Fruit fly (Drosophila melanogaster) whole organism, larva: ENCODE results near the gene comm3.

Source experiments
- noc ChIP-seq: fragments of 200-800 bp; sonication (Bioruptor generic); optimal IDR thresholded peaks from 3 replicates; lab custom pipeline; 2019; ENCODE audit warnings: missing biosample characterization, mild to moderate bottlenecking, missing genetic modification characterization, moderate library complexity

comm3 gene

dm6 chr3L:15599190-15599589 lies 48.4 kb downstream of the comm3 start:
- TF ChIP-seq noc (tag; lab: Kevin White, UChicago), result no peak

DNA sequence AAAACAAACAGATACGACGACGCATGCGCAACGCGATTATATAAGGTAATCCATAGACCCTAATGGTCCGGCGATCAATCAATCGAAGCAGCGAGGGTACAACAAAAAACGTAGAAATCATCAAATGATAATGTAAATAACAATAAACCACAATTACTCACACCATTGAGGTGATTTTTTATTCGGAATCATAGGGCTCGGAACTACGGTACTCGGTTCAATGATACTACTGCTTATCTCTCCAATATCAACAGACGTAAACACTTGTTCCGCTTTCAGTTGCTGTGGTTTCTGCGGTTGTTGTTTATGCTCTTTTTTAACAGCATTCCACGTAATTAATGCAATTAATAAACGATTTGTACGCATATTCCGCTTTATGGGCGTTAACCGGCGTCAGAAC lies 49.6 kb downstream of the comm3 start:
- TF ChIP-seq noc (tag; lab: Kevin White, UChicago), result peak; percentile 22

DNA sequence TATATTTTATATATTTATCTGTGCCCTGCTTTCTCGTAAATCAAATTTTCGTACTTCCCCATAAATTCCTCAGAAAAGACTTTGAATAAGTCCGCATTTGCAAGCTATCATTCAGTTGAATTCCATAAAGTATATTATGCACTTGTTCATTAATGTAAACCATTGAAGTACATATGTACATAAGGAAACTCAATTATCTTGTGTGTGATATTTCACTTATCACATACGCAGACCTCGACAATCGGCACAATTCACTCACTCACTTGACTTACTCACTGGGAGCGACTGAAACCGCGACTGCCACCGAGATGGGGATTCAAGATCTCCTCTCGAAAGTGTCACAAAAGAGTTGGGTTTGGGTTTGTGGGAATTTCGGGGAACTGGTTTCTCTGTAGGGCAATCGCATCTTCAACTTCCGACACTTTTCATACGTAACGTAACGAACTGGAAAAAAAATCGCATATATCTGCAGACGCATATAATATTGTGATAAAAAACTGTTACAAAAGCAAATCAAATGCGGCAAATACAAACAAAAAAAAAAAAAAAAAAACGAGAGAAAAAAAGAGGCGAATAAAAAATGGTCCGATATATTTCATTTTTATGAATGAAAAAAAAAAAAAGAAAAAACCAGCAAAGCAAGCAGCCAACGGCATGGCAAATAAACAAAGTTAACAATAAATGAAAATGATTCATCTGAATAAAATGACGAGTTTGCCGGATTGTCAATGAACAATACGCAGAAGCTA lies 50.4 kb downstream of the comm3 start:
- TF ChIP-seq noc (tag; lab: Kevin White, UChicago), result no peak

- no peak for TF ChIP-seq noc (tag; lab: Kevin White, UChicago)
Measured at dm6 chr3L:15595980-15596379, 51.6 kb downstream of the comm3 start.

- TF ChIP-seq noc (tag; lab: Kevin White, UChicago), result no peak
Measured at dm6 chr3L:15595175-15595724, 52.3 kb downstream of the comm3 start.

- TF ChIP-seq noc (tag; lab: Kevin White, UChicago), result no peak
Measured at dm6 chr3L:15594093-15594653, 53.4 kb downstream of the comm3 start.

DNA sequence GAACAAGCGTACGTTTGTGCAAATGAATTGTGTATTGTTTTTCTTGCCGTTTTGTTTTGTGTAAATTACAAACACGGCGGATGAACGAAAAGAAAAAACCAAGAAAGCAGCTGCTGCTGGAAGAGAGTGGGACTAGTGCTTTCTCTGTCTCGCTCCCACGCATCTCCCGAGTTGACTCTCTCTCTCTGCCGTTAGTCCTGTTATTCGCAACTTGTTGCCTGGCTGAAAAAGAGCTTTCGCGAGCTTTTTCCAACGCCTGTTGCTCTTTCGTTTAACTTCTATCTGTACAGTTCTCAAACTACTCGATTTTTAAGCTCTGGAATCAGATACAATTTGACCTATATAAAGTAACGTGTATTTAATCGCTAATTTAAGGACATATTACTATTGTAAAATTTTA lies 54.2 kb downstream of the comm3 start:
- no peak for TF ChIP-seq noc (tag; lab: Kevin White, UChicago)

DNA sequence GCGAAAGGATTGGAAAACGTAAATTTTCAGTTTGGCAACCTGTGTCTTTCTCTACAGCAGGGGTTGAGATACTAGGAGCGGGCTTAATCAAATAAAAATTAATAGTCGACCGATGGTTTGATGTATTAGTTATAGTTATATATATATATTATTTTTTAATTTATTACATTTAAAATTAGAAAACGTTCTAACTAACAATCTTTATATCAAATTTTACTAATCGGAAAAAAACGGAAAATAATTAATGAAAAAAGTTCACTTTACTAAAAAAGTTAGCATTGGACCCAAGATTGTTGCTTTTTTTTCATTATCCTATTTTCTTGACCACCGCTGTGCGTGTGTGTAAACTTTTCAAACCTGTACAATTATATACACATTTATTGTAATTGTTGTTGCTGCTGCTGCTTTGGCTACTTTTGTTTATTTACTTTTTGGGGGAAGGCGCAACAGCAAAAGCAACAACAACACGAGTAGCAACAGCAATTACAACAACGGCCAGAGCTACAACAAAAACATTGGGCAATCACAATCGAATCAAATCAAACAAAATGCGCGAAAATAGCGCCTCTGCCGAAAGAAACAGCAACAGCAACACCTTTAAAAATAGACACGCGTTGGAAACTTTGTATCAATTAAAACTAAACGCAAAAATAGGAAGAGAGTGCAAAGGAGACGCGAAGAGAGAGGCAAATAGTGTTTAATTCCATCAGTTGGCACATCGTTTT lies 54.9 kb downstream of the comm3 start:
- peak; percentile 51 for TF ChIP-seq noc (tag; lab: Kevin White, UChicago)

dm6 chr3L:15590803-15591597 lies 56.6 kb downstream of the comm3 start:
- no peak for TF ChIP-seq noc (tag; lab: Kevin White, UChicago)

dm6 chr3L:15589746-15590145 lies 57.8 kb downstream of the comm3 start:
- no peak for TF ChIP-seq noc (tag; lab: Kevin White, UChicago)

DNA sequence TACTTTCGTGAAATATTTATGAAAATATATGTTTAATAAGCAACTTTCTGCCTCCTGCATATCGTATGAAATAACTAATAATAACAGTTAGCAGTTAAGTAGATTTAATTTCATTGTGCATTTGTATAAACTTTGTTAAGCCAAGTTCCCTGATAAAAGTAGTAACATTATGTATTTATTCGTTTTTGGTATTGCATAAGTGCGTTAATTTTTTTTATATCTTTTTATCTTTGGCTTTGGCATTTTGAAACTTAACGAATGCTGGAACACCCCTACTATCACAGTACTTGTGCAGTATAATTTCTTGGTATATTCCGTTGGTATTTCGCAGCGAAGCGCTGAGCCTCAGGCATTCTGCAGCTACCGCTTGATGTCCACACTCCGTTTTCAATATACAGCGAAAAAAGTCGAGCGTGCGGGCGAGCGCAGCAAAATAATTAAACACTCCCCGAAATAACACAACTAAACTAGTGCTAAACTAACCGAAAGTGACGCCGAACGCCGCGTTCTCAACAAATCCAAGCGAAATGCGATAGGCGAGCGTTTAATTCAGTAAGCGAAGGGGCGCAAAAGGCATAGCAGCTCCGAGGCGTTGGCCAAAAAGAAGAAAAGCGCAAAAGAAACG lies 58.9 kb downstream of the comm3 start, which contains the start of gene RhoGAP71E:
TSS of gene RhoGAP71E (plus strand) at position 347 of the 625 bp plus-strand sequence.
- peak; percentile 56 for TF ChIP-seq noc (tag; lab: Kevin White, UChicago)

DNA sequence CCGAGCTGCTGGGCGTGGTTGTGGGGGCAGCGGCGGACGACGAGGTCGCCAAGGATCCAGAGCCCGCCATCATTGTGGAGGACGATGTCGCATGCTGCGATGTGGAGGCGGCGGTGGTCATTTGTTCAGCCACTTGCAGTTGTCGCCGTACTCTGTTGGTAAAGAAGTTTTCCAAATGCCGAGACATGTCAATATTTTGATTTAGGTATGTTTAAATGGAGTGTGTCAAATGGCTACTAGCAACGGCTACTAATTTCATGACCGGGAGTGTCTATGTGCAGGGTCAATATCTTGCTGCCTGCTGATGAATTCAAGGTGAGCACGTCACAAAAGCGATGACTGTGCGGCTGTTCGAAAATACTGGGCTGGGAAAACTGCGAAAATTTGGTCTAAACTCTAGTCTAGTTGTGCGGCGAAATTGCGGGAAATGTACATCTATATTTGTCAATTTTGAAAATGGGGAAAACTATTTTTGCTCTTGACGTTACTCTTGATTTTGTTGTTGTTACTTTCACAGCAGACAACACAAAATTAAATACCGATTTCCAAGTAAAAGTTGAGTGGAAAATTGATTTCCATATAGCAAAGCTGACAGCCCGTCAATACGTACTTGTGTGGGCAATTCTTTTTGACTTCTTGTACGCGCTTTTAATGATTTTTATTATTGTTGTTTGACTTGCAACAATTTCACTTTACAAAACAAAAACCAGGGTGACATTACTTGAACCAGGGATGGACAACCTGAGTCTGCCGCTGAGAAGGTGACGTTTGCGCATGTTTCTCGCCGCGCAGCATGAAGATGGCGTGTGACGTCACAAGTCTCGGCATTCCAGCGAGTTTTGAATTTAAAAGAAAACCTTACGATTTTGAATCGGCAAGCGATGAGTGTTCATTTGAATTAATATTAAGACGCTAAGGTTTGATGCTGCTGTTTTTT lies 59.8 kb downstream of the comm3 start, which contains the start of gene CG7656:
TSS of gene CG7656 (minus strand) at position 731 of the 937 bp plus-strand sequence.
- peak; percentile 52 for TF ChIP-seq noc (tag; lab: Kevin White, UChicago)

DNA sequence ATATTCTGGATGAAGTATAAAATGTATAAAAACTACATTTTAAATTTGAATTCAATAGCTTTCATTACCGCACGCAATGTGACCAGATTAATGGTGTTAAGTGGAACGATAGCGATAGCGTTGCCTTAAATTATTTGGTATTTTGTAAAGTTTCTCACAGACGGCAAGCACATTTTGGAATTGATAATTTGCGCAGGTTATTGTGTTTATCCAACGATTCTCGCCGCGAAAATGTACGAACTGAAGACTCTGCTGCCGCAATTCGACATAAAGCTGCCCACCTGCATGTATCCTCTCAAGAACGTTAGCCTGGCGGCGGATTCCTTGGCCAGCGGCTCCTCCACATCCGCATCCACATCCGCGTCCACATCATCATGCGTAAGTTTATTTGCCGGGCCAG lies 64.1 kb downstream of the comm3 start, which contains the start of gene AIMP2:
TSS of gene AIMP2 (plus strand) at position 135 of the 400 bp plus-strand sequence.
- TF ChIP-seq noc (tag; lab: Kevin White, UChicago), result no peak

DNA sequence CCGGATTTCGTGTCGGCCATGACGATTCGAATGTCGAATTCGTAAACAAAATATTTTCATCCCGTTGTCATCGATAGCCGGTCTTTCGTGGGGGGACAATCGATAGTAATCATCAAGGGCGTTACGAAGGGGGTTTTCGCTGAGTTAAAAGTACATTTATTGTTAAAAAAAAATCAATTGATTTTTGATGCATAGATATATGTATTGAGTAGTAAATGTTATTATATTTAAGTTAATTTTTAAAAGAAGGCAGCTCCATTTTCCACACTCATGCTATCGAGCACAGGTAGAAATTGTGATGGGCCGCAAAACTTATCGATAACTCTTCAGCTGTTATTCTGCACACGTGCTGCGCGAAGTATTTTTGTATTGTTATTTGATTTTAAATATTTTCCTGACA lies 67.1 kb downstream of the comm3 start, which contains the start of the genes mrn and CG12301:
TSS of gene mrn (minus strand) at position 51 of the 400 bp plus-strand sequence.
TSS of gene CG12301 (plus strand) at position 314 of the 400 bp plus-strand sequence.
- no peak for TF ChIP-seq noc (tag; lab: Kevin White, UChicago)
